Fruit fly (Drosophila melanogaster) whole organism, embryonic: ENCODE data around the gene PCNA2.

Experiments used
- Atf-2 ChIP-seq: fragments of 200-800 bp; sonication (Bioruptor generic); optimal IDR thresholded peaks from 2 replicates; lab custom pipeline; 2016; ENCODE audit warnings: missing biosample characterization, missing genetic modification characterization
- Atf6 ChIP-seq: fragments of 200-800 bp; sonication (Bioruptor generic); IDR thresholded peaks from 2 replicates; pipeline ENCODE4 v1.3.6; 2022; ENCODE audit warnings: missing biosample characterization, missing genetic modification characterization
- CG10959 ChIP-seq: fragments of 200-800 bp; sonication (Bioruptor generic); IDR thresholded peaks from 2 replicates; pipeline ENCODE4 v1.3.6; 2022; ENCODE audit warnings: missing biosample characterization, missing genetic modification characterization
- CG11247 ChIP-seq: fragments of 200-800 bp; sonication (Bioruptor generic); IDR thresholded peaks from 2 replicates; pipeline ENCODE4 v1.3.6; 2022; ENCODE audit warnings: missing biosample characterization, missing genetic modification characterization
- CG11723 ChIP-seq: fragments of 200-800 bp; sonication (Bioruptor generic); optimal IDR thresholded peaks from 2 replicates; lab custom pipeline; 2017; ENCODE audit warnings: missing biosample characterization, mild to moderate bottlenecking, missing genetic modification characterization
- CG14667 ChIP-seq: fragments of 200-800 bp; sonication (Bioruptor generic); IDR thresholded peaks from 2 replicates; pipeline ENCODE4 v1.3.6; 2022; ENCODE audit warnings: missing biosample characterization, missing genetic modification characterization
- CG15479 ChIP-seq: fragments of 200-800 bp; sonication (Bioruptor generic); optimal IDR thresholded peaks from 3 replicates; lab custom pipeline; 2019; ENCODE audit warnings: missing biosample characterization, mild to moderate bottlenecking, missing genetic modification characterization, moderate library complexity
- CG15514 ChIP-seq: fragments of 200-800 bp; sonication (Bioruptor generic); optimal IDR thresholded peaks from 3 replicates; lab custom pipeline; 2017; ENCODE audit warnings: missing biosample characterization, missing genetic modification characterization, mild to moderate bottlenecking, moderate library complexity, missing genetic modification reagents
- CG1602 ChIP-seq: fragments of 200-800 bp; sonication (Bioruptor generic); optimal IDR thresholded peaks from 3 replicates; lab custom pipeline; 2016; ENCODE audit warnings: missing biosample characterization, missing genetic modification characterization
- CG1603 ChIP-seq: fragments of 200-800 bp; sonication (Bioruptor generic); optimal IDR thresholded peaks from 2 replicates; lab custom pipeline; 2019; ENCODE audit warnings: missing biosample characterization, mild to moderate bottlenecking, missing genetic modification characterization, moderate library complexity
- CG16863 ChIP-seq: fragments of 200-800 bp; sonication (Bioruptor generic); optimal IDR thresholded peaks from 3 replicates; lab custom pipeline; 2016; ENCODE audit warnings: missing biosample characterization, missing genetic modification characterization
- CG34224 ChIP-seq: fragments of 200-800 bp; sonication (Bioruptor generic); IDR thresholded peaks from 3 replicates; pipeline ENCODE4 v1.3.6; 2022; ENCODE audit warnings: missing biosample characterization, missing genetic modification characterization; ENCODE audit not compliant: partially characterized antibody
- CG4617 ChIP-seq: fragments of 200-800 bp; sonication (Bioruptor generic); optimal IDR thresholded peaks from 3 replicates; lab custom pipeline; 2016; ENCODE audit warnings: missing biosample characterization, missing genetic modification characterization, borderline replicate concordance
- CG7963 ChIP-seq: fragments of 200-800 bp; sonication (Bioruptor generic); IDR thresholded peaks from 3 replicates; pipeline ENCODE4 v1.3.6; 2022; ENCODE audit warnings: missing biosample characterization, missing genetic modification characterization; ENCODE audit not compliant: partially characterized antibody
- CG8290 ChIP-seq, 3 experiments: fragments of 200-800 bp; sonication (Bioruptor generic); optimal IDR thresholded peaks; 2 replicates each; lab custom pipeline; 2016 to 2019; ENCODE audit warnings: missing biosample characterization in 3 of 3, missing genetic modification characterization in 3 of 3, mild to moderate bottlenecking in 2 of 3, moderate library complexity in 1 of 3
- CG9727 ChIP-seq: fragments of 200-800 bp; sonication (Bioruptor generic); optimal IDR thresholded peaks from 3 replicates; lab custom pipeline; 2017; ENCODE audit warnings: missing biosample characterization, mild to moderate bottlenecking, missing genetic modification characterization
- Camta ChIP-seq: fragments of 200-800 bp; sonication (Bioruptor generic); optimal IDR thresholded peaks from 2 replicates; lab custom pipeline; 2016; ENCODE audit warnings: missing biosample characterization, missing genetic modification characterization
- Drgx ChIP-seq: fragments of 200-800 bp; sonication (Bioruptor generic); IDR thresholded peaks from 2 replicates; pipeline ENCODE4 v1.3.6; 2022; ENCODE audit warnings: missing biosample characterization, missing genetic modification characterization
- E2f2 ChIP-seq: fragments of 200-800 bp; sonication (Bioruptor generic); IDR thresholded peaks from 2 replicates; pipeline ENCODE4 v1.3.6; 2022; ENCODE audit warnings: missing biosample characterization, missing genetic modification characterization
- Elba2 ChIP-seq: fragments of 200-800 bp; sonication (Bioruptor generic); optimal IDR thresholded peaks from 3 replicates; lab custom pipeline; 2016; ENCODE audit warnings: missing biosample characterization, missing genetic modification characterization
- HLH3B ChIP-seq: fragments of 200-800 bp; sonication (Bioruptor generic); IDR thresholded peaks from 2 replicates; pipeline ENCODE4 v1.3.6; 2022; ENCODE audit warnings: missing biosample characterization, missing genetic modification characterization
- HLHmδ ChIP-seq: fragments of 200-800 bp; sonication (Bioruptor generic); optimal IDR thresholded peaks from 2 replicates; lab custom pipeline; 2018; ENCODE audit warnings: missing biosample characterization, mild to moderate bottlenecking, missing genetic modification characterization, moderate library complexity
- Hey ChIP-seq: fragments of 200-800 bp; sonication (Bioruptor generic); optimal IDR thresholded peaks from 3 replicates; lab custom pipeline; 2018; ENCODE audit warnings: missing biosample characterization, mild to moderate bottlenecking, missing genetic modification characterization
- HmgD ChIP-seq: fragments of 200-800 bp; sonication (Bioruptor generic); optimal IDR thresholded peaks from 3 replicates; lab custom pipeline; 2016; ENCODE audit warnings: missing biosample characterization, missing genetic modification characterization
- Hmr ChIP-seq: fragments of 200-800 bp; sonication (Bioruptor generic); optimal IDR thresholded peaks from 3 replicates; lab custom pipeline; 2017; ENCODE audit warnings: mild to moderate bottlenecking, missing biosample characterization, missing genetic modification reagents, missing genetic modification characterization
- Hmx ChIP-seq: fragments of 200-800 bp; sonication (Bioruptor generic); optimal IDR thresholded peaks from 2 replicates; lab custom pipeline; 2016; ENCODE audit warnings: missing biosample characterization, missing genetic modification characterization
- Lhr ChIP-seq: fragments of 200-800 bp; sonication (Bioruptor generic); optimal IDR thresholded peaks from 3 replicates; lab custom pipeline; 2017; ENCODE audit warnings: mild to moderate bottlenecking, missing biosample characterization, missing genetic modification reagents, missing genetic modification characterization
- Med ChIP-seq: fragments of 200-800 bp; sonication (Bioruptor generic); peaks from one replicate; lab custom pipeline; 2016; ENCODE audit warnings: missing biosample characterization, missing genetic modification characterization, mild to moderate bottlenecking, inconsistent platforms, moderate library complexity
- Sry-β ChIP-seq: fragments of 200-800 bp; sonication (Bioruptor generic); optimal IDR thresholded peaks from 2 replicates; lab custom pipeline; 2018; ENCODE audit warnings: missing biosample characterization, mild to moderate bottlenecking, missing genetic modification characterization, moderate library complexity
- Sry-δ ChIP-seq: fragments of 200-800 bp; sonication (Bioruptor generic); optimal IDR thresholded peaks from 2 replicates; lab custom pipeline; 2016; ENCODE audit warnings: missing biosample characterization, missing genetic modification characterization
- Usf ChIP-seq: fragments of 200-800 bp; sonication (Bioruptor generic); optimal IDR thresholded peaks from 2 replicates; lab custom pipeline; 2017; ENCODE audit warnings: missing genotype, missing biosample characterization, missing genetic modification characterization
- Vsx1 ChIP-seq: fragments of 200-800 bp; sonication (Bioruptor generic); optimal IDR thresholded peaks from 2 replicates; lab custom pipeline; 2017; ENCODE audit warnings: missing biosample characterization, mild to moderate bottlenecking, missing genetic modification characterization, missing genetic modification reagents
- Xbp1 ChIP-seq: fragments of 200-800 bp; sonication (Bioruptor generic); optimal IDR thresholded peaks from 3 replicates; lab custom pipeline; 2016; ENCODE audit warnings: missing biosample characterization, mild to moderate bottlenecking, missing genetic modification characterization
- ash1 ChIP-seq: fragments of 200-800 bp; sonication (Bioruptor generic); optimal IDR thresholded peaks from 2 replicates; lab custom pipeline; 2018; ENCODE audit warnings: missing biosample characterization, mild to moderate bottlenecking, missing genetic modification characterization
- bowl ChIP-seq: fragments of 200-800 bp; sonication (Bioruptor generic); IDR thresholded peaks from 2 replicates; pipeline ENCODE4 v1.3.6; 2022; ENCODE audit warnings: missing biosample characterization, missing genetic modification characterization
- bsh ChIP-seq, 2 experiments: fragments of 200-800 bp; sonication (Bioruptor generic); optimal IDR thresholded peaks; 2 replicates each; lab custom pipeline; 2017 to 2018; ENCODE audit warnings: mild to moderate bottlenecking in 2 of 2, missing biosample characterization in 2 of 2, missing genetic modification characterization in 2 of 2, moderate library complexity in 1 of 2
- cad ChIP-seq: fragments of >200 bp; optimal IDR thresholded peaks from 2 replicates; lab custom pipeline; 2017; ENCODE audit warnings: missing biosample characterization, missing genetic modification characterization
- cas ChIP-seq: fragments of 200-800 bp; sonication (Bioruptor generic); IDR thresholded peaks from 2 replicates; pipeline ENCODE4 v1.3.6; 2022; ENCODE audit warnings: missing biosample characterization, missing genetic modification characterization
- eyg ChIP-seq: fragments of 200-800 bp; sonication (Bioruptor generic); optimal IDR thresholded peaks from 3 replicates; lab custom pipeline; 2016; ENCODE audit warnings: missing biosample characterization, missing genetic modification characterization
- gsb ChIP-seq: fragments of 200-800 bp; sonication (Bioruptor generic); IDR thresholded peaks from 2 replicates; pipeline ENCODE4 v1.3.6; 2022; ENCODE audit warnings: missing biosample characterization, missing genetic modification characterization
- ham ChIP-seq: fragments of 200-800 bp; sonication (Bioruptor generic); IDR thresholded peaks from 2 replicates; pipeline ENCODE4 v1.3.6; 2022; ENCODE audit warnings: missing biosample characterization, missing genetic modification characterization
- hbn ChIP-seq: fragments of 200-800 bp; sonication (Bioruptor generic); IDR thresholded peaks from 2 replicates; pipeline ENCODE4 v1.3.6; 2022; ENCODE audit warnings: missing biosample characterization, missing genetic modification characterization; ENCODE audit not compliant: partially characterized antibody
- inv ChIP-seq: fragments of 200-800 bp; sonication (Bioruptor generic); IDR thresholded peaks from 2 replicates; pipeline ENCODE4 v1.3.6; 2022; ENCODE audit warnings: missing biosample characterization, missing genetic modification characterization; ENCODE audit not compliant: partially characterized antibody
- jumu ChIP-seq: fragments of 200-800 bp; sonication (Bioruptor generic); optimal IDR thresholded peaks from 3 replicates; lab custom pipeline; 2016; ENCODE audit warnings: missing biosample characterization, missing genetic modification characterization
- pita ChIP-seq: fragments of 200-800 bp; sonication (Bioruptor generic); optimal IDR thresholded peaks from 2 replicates; lab custom pipeline; 2017; ENCODE audit warnings: missing biosample characterization, mild to moderate bottlenecking, missing genetic modification characterization
- slbo ChIP-seq: fragments of 200-800 bp; sonication (Bioruptor generic); IDR thresholded peaks from 2 replicates; pipeline ENCODE4 v1.3.6; 2022; ENCODE audit warnings: missing biosample characterization, missing genetic modification characterization
- so ChIP-seq: fragments of 200-800 bp; sonication (Bioruptor generic); IDR thresholded peaks from 3 replicates; pipeline ENCODE4 v1.3.6; 2022; ENCODE audit warnings: missing biosample characterization, missing genetic modification characterization
- tll ChIP-seq, 2 experiments: fragments of 200-800 bp in 1 of 2; fragments of >200 bp in 1 of 2; sonication (Bioruptor generic) in 1 of 2; optimal IDR thresholded peaks; 2 replicates each; lab custom pipeline; 2017 to 2019; ENCODE audit warnings: missing biosample characterization in 2 of 2, missing genetic modification characterization in 2 of 2, mild to moderate bottlenecking in 1 of 2, moderate library complexity in 1 of 2
- vvl ChIP-seq: fragments of 200-800 bp; sonication (Bioruptor generic); IDR thresholded peaks from 2 replicates; pipeline ENCODE4 v1.3.6; 2022; ENCODE audit warnings: missing biosample characterization, missing genetic modification characterization

The PCNA2 gene

DNA sequence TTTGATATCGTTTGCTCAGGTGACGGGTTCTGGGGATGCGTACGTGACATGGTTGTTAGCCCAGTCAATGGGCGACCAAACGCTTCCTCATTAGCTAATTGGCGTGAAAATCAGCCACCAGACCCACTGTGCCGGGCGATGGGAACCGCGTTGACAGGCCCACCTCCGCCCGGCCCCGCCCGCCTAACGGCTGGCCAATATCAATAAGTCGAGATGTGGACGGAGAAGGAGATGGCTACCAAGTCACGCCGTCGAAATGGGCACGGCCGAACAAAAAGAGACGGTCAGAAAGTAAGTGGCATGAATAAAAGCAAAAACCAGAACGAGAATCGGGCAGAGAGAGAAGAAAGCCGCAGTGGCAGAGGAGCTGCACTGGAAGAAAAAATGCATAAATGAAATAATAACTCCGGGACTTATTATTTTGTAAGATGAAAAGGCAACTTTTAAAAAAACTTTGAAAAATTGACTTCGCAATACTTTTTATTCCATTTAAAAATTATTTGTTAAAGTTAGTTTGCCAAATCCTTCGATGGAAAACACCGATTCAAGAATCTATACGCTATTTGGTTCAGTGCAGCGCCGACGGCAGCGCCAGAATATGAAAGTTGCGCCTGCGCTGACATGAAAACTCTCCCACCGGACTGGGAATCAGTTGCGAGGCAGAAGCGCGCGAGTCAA lies 45.9 kb downstream of the PCNA2 start, which contains the start of gene CG13082 (continued):
- TF ChIP-seq tll (GFP tag; optimal IDR thresholded peaks at IDR 0.05; lab: Kevin White, UChicago) (no peak), Usf (no peak), cad (GFP tag; lab: Kevin White, UChicago) (no peak), bsh (GFP tag; optimal IDR thresholded peaks at IDR 0.05; lab: Kevin White, UChicago) (peak; percentile 77 to 90), slbo (GFP tag; lab: Robert Waterston, UW) (no peak), CG11247 (no peak), Vsx1 (GFP tag; lab: Kevin White, UChicago) (peak; percentile 34), cas (GFP tag; lab: Robert Waterston, UW) (no peak), CG4617 (GFP tag; lab: Kevin White, UChicago) (no peak), Hmx (peak; percentile 36), Elba2 (GFP tag; lab: Kevin White, UChicago) (no peak), Xbp1 (peak; percentile 31), Sry-δ (GFP tag; lab: Kevin White, UChicago) (no peak), CG11723 (peak; percentile 35), CG10959 (0 out of 2 replicates have a peak, but pooled peaks have one; percentile 18), gsb (no peak), CG1603 (tag; lab: Kevin White, UChicago) (no peak), Lhr (GFP tag; lab: Kevin White, UChicago) (peak; percentile 44), Camta (GFP tag; lab: Kevin White, UChicago) (peak; percentile 50), CG8290 (GFP tag; optimal IDR thresholded peaks at IDR 0.05; lab: Kevin White, UChicago) (peak; percentile 26), CG8290 (tag; optimal IDR thresholded peaks at IDR 0.05; lab: Kevin White, UChicago) (no peak), CG7963 (no peak), Atf6 (GFP tag; lab: Robert Waterston, UW) (no peak), Hey (tag; lab: Kevin White, UChicago) (no peak), ham (GFP tag; lab: Robert Waterston, UW) (no peak), E2f2 (GFP tag; lab: Robert Waterston, UW) (no peak; the same call in 1 of the 2 replicates), eyg (GFP tag; lab: Kevin White, UChicago) (no peak), CG15514 (GFP tag; lab: Kevin White, UChicago) (no peak), bowl (GFP tag; lab: Robert Waterston, UW) (no peak), Sry-β (GFP tag; lab: Kevin White, UChicago) (peak; percentile 1), CG15479 (GFP tag; lab: Kevin White, UChicago) (no peak), CG9727 (GFP tag; lab: Kevin White, UChicago) (peak; percentile 58), HLHmδ (GFP tag; lab: Kevin White, UChicago) (no peak), Drgx (GFP tag; lab: Robert Waterston, UW) (peak; percentile 55), CG34224 (no peak), Med (GFP tag; lab: Kevin White, UChicago) (peak; percentile 50), Hmr (GFP tag; lab: Kevin White, UChicago) (no peak), inv (GFP tag; lab: Robert Waterston, UW) (no peak), ash1 (GFP tag; lab: Kevin White, UChicago) (no peak), so (GFP tag; lab: Robert Waterston, UW) (no peak), vvl (GFP tag; lab: Robert Waterston, UW) (peak; percentile 36; the same call in 1 of the 2 replicates), HmgD (GFP tag; lab: Kevin White, UChicago) (no peak), Atf-2 (GFP tag; lab: Kevin White, UChicago) (peak; percentile 41), CG14667 (GFP tag; lab: Robert Waterston, UW) (no peak), pita (no peak), HLH3B (GFP tag; lab: Robert Waterston, UW) (no peak), CG1602 (GFP tag; lab: Kevin White, UChicago) (peak; percentile 24), jumu (GFP tag; lab: Kevin White, UChicago) (peak; percentile 2), hbn (GFP tag; lab: Robert Waterston, UW) (no peak), CG16863 (GFP tag; lab: Kevin White, UChicago) (peak; percentile 54)
